Worm (Caenorhabditis elegans) whole organism, midembryonic: ENCODE data around the gene F57A8.6.

ENCODE experiments used
- flt-1 ChIP-seq: fragments of 200-800 bp; sonication (Bioruptor generic); IDR thresholded peaks from 2 replicates; pipeline ENCODE4 v1.3.6; 2022; ENCODE audit warnings: missing genetic modification characterization, missing compliant biosample characterization
- ztf-29 ChIP-seq: fragments of 200-800 bp; sonication (Bioruptor generic); IDR thresholded peaks from 2 replicates; pipeline ENCODE4 v1.3.6; 2022; ENCODE audit warnings: missing genetic modification reagents, missing genetic modification characterization, missing compliant biosample characterization

DNA sequence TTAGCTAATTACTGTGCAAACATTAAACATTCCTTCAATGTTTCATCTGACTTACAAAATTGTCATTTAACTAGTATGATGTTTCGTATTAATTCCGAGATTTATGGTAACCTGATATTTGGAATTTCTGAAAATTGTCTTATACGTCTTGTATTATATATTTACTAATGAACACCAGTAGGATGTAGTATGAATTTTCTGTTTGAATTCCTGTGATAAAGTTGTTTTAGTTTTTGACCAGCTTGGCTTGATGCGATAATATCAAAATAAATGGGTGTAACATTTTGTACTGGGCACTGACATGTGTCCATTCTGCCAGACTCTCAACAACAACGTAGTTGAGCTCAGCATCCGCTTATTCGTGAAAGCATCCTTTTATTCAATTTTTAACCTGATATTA is 11.2 kb upstream of the F57A8.6 start, which contains the start of gene R04B5.6:
- TF ChIP-seq ztf-29 (GFP tag; lab: Robert Waterston, UW), result no peak
- TF ChIP-seq flt-1 (GFP tag; lab: Robert Waterston, UW), result no peak
